Fruit fly (Drosophila melanogaster) whole organism, embryonic: ENCODE measurements around the gene CG13667.

Experiments
- Asciz ChIP-seq: fragments of 200-800 bp; sonication (Bioruptor generic); optimal IDR thresholded peaks from 2 replicates; lab custom pipeline; 2017; ENCODE audit warnings: missing biosample characterization, mild to moderate bottlenecking, missing genetic modification characterization, missing genetic modification reagents
- Awh ChIP-seq: fragments of 200-800 bp; sonication (Bioruptor generic); IDR thresholded peaks from 2 replicates; pipeline ENCODE4, ENCODE4 v1.3.6; 2022; ENCODE audit warnings: missing biosample characterization, missing genetic modification characterization
- B-H2 ChIP-seq: fragments of 200-800 bp; sonication (Bioruptor generic); optimal IDR thresholded peaks from 2 replicates; lab custom pipeline; 2018; ENCODE audit warnings: missing biosample characterization, mild to moderate bottlenecking, missing genetic modification characterization
- CG10209 ChIP-seq: fragments of 200-800 bp; sonication (Bioruptor generic); optimal IDR thresholded peaks from 3 replicates; lab custom pipeline; 2017; ENCODE audit warnings: missing biosample characterization, mild to moderate bottlenecking, missing genetic modification characterization, missing genetic modification reagents
- CG10431 ChIP-seq: fragments of 200-800 bp; sonication (Bioruptor generic); optimal IDR thresholded peaks from 3 replicates; lab custom pipeline; 2018; ENCODE audit warnings: missing biosample characterization, mild to moderate bottlenecking, missing genetic modification characterization
- CG10959 ChIP-seq: fragments of 200-800 bp; sonication (Bioruptor generic); IDR thresholded peaks from 2 replicates; pipeline ENCODE4 v1.3.6; 2022; ENCODE audit warnings: missing biosample characterization, missing genetic modification characterization
- CG11696 ChIP-seq: fragments of 200-800 bp; sonication (Bioruptor generic); IDR thresholded peaks from 2 replicates; pipeline ENCODE4 v1.3.6; 2022; ENCODE audit warnings: missing biosample characterization, missing genetic modification characterization
- CG13296 ChIP-seq: fragments of 200-800 bp; sonication (Bioruptor generic); optimal IDR thresholded peaks from 3 replicates; lab custom pipeline; 2018; ENCODE audit warnings: missing biosample characterization, mild to moderate bottlenecking, missing genetic modification characterization
- CG16815 ChIP-seq: fragments of 200-800 bp; sonication (Bioruptor generic); optimal IDR thresholded peaks from 3 replicates; lab custom pipeline; 2017; ENCODE audit warnings: missing biosample characterization, mild to moderate bottlenecking, missing genetic modification characterization
- CG17802 ChIP-seq: fragments of 200-800 bp; sonication (Bioruptor generic); optimal IDR thresholded peaks from 2 replicates; lab custom pipeline; 2018; ENCODE audit warnings: missing biosample characterization, mild to moderate bottlenecking, missing genetic modification characterization, moderate library complexity
- CG2712 ChIP-seq: fragments of 200-800 bp; optimal IDR thresholded peaks from 3 replicates; lab custom pipeline; 2019; ENCODE audit warnings: missing biosample characterization, mild to moderate bottlenecking, missing genetic modification characterization, moderate library complexity
- CG3847 ChIP-seq: fragments of 200-800 bp; sonication (Bioruptor generic); IDR thresholded peaks from 2 replicates; pipeline ENCODE4 v1.3.6; 2022; ENCODE audit warnings: missing biosample characterization, missing genetic modification characterization
- CG4617 ChIP-seq: fragments of 200-800 bp; sonication (Bioruptor generic); optimal IDR thresholded peaks from 3 replicates; lab custom pipeline; 2016; ENCODE audit warnings: missing biosample characterization, missing genetic modification characterization, borderline replicate concordance
- CG6175 ChIP-seq: fragments of 200-800 bp; sonication (Bioruptor generic); IDR thresholded peaks from 3 replicates; pipeline ENCODE4 v1.3.6; 2022; ENCODE audit warnings: missing biosample characterization, missing genetic modification characterization
- CG6791 ChIP-seq: fragments of 200-800 bp; sonication (Bioruptor generic); IDR thresholded peaks from 3 replicates; pipeline ENCODE4 v1.3.6; 2022; ENCODE audit warnings: missing biosample characterization, missing genetic modification characterization; ENCODE audit not compliant: partially characterized antibody
- CG6813 ChIP-seq: fragments of 200-800 bp; sonication (Bioruptor generic); optimal IDR thresholded peaks from 2 replicates; lab custom pipeline; 2017; ENCODE audit warnings: missing biosample characterization, missing genetic modification characterization, mild to moderate bottlenecking, moderate library complexity, missing genetic modification reagents
- CG7556 ChIP-seq: fragments of 200-800 bp; sonication (Bioruptor generic); optimal IDR thresholded peaks from 2 replicates; lab custom pipeline; 2017; ENCODE audit warnings: missing biosample characterization, mild to moderate bottlenecking, missing genetic modification characterization
- CG7745 ChIP-seq: fragments of 200-800 bp; sonication (Bioruptor generic); optimal IDR thresholded peaks from 2 replicates; lab custom pipeline; 2018; ENCODE audit warnings: missing biosample characterization, mild to moderate bottlenecking, missing genetic modification characterization, moderate library complexity
- CG7839 ChIP-seq: fragments of 200-800 bp; sonication (Bioruptor generic); optimal IDR thresholded peaks from 3 replicates; lab custom pipeline; 2018; ENCODE audit warnings: missing biosample characterization, mild to moderate bottlenecking, missing genetic modification characterization, moderate library complexity
- CG9609 ChIP-seq: fragments of 200-800 bp; sonication (Bioruptor generic); optimal IDR thresholded peaks from 3 replicates; lab custom pipeline; 2016; ENCODE audit warnings: missing biosample characterization, missing genetic modification characterization
- CkIIα-i1 ChIP-seq: fragments of 200-800 bp; sonication (Bioruptor generic); IDR thresholded peaks from 2 replicates; pipeline ENCODE4 v1.3.6; 2022; ENCODE audit warnings: missing biosample characterization, missing genetic modification characterization
- Doc2 ChIP-seq: fragments of 200-800 bp; sonication (Bioruptor generic); IDR thresholded peaks from 2 replicates; pipeline ENCODE4 v1.3.6; 2022; ENCODE audit warnings: missing biosample characterization, missing genetic modification characterization
- Gug ChIP-seq: fragments of 200-800 bp; sonication (Bioruptor generic); IDR thresholded peaks from 4 replicates; pipeline ENCODE4 v1.3.6; 2022; ENCODE audit warnings: missing biosample characterization, missing genetic modification characterization
- Max ChIP-seq: fragments of 200-800 bp; sonication (Bioruptor generic); optimal IDR thresholded peaks from 2 replicates; lab custom pipeline; 2016; ENCODE audit warnings: missing biosample characterization, mild to moderate bottlenecking, missing genetic modification characterization
- Usf ChIP-seq: fragments of 200-800 bp; sonication (Bioruptor generic); optimal IDR thresholded peaks from 2 replicates; lab custom pipeline; 2017; ENCODE audit warnings: missing genotype, missing biosample characterization, missing genetic modification characterization
- ab ChIP-seq: fragments of 200-800 bp; sonication (Bioruptor generic); optimal IDR thresholded peaks from 2 replicates; lab custom pipeline; 2016; ENCODE audit warnings: missing biosample characterization, missing genetic modification characterization
- az2 ChIP-seq: fragments of 200-800 bp; sonication (Bioruptor generic); optimal IDR thresholded peaks from 3 replicates; lab custom pipeline; 2016; ENCODE audit warnings: missing biosample characterization, missing genetic modification characterization
- bsh ChIP-seq, 2 experiments: fragments of 200-800 bp; sonication (Bioruptor generic); optimal IDR thresholded peaks; 2 replicates each; lab custom pipeline; 2017 to 2018; ENCODE audit warnings: mild to moderate bottlenecking in 2 of 2, missing biosample characterization in 2 of 2, missing genetic modification characterization in 2 of 2, moderate library complexity in 1 of 2
- chinmo ChIP-seq: fragments of 200-800 bp; sonication (Bioruptor generic); IDR thresholded peaks from 4 replicates; pipeline ENCODE4 v1.3.6; 2022; ENCODE audit warnings: missing biosample characterization, missing genetic modification characterization; ENCODE audit not compliant: partially characterized antibody
- chn ChIP-seq: fragments of 200-800 bp; sonication (Bioruptor generic); optimal IDR thresholded peaks from 2 replicates; lab custom pipeline; 2016; ENCODE audit warnings: missing biosample characterization, missing genetic modification characterization
- corto ChIP-seq: fragments of 200-800 bp; sonication (Bioruptor generic); optimal IDR thresholded peaks from 2 replicates; lab custom pipeline; 2016; ENCODE audit warnings: missing biosample characterization, mild to moderate bottlenecking, missing genetic modification characterization, moderate library complexity
- ewg ChIP-seq: fragments of 200-800 bp; sonication (Bioruptor generic); optimal IDR thresholded peaks from 3 replicates; lab custom pipeline; 2017; ENCODE audit warnings: mild to moderate bottlenecking, missing biosample characterization, missing genetic modification reagents, missing genetic modification characterization
- gce ChIP-seq: fragments of 200-800 bp; sonication (Bioruptor generic); IDR thresholded peaks from 3 replicates; pipeline ENCODE4 v1.3.6; 2022; ENCODE audit warnings: missing biosample characterization, missing genetic modification characterization
- gt ChIP-seq: fragments of 200-800 bp; sonication (Bioruptor generic); IDR thresholded peaks from 2 replicates; pipeline ENCODE4 v1.3.6; 2022; ENCODE audit warnings: missing biosample characterization, missing genetic modification characterization
- inv ChIP-seq: fragments of 200-800 bp; sonication (Bioruptor generic); IDR thresholded peaks from 2 replicates; pipeline ENCODE4 v1.3.6; 2022; ENCODE audit warnings: missing biosample characterization, missing genetic modification characterization; ENCODE audit not compliant: partially characterized antibody
- jigr1 ChIP-seq: fragments of 200-800 bp; sonication (Bioruptor generic); IDR thresholded peaks from 3 replicates; pipeline ENCODE4 v1.3.6; 2022; ENCODE audit warnings: missing biosample characterization, missing genetic modification characterization
- lab ChIP-seq: fragments of 200-800 bp; sonication (Bioruptor generic); optimal IDR thresholded peaks from 3 replicates; lab custom pipeline; 2017; ENCODE audit warnings: missing biosample characterization, missing genetic modification characterization, mild to moderate bottlenecking, moderate library complexity, missing genetic modification reagents
- lmd ChIP-seq: fragments of 200-800 bp; sonication (Bioruptor generic); IDR thresholded peaks from 2 replicates; pipeline ENCODE4 v1.3.6; 2022; ENCODE audit warnings: missing biosample characterization, missing genetic modification characterization
- mirr ChIP-seq: fragments of 200-800 bp; sonication (Bioruptor generic); optimal IDR thresholded peaks from 3 replicates; lab custom pipeline; 2018; ENCODE audit warnings: missing biosample characterization, mild to moderate bottlenecking, missing genetic modification characterization
- repo ChIP-seq: fragments of 200-800 bp; sonication (Bioruptor generic); optimal IDR thresholded peaks from 2 replicates; lab custom pipeline; 2016; ENCODE audit warnings: missing biosample characterization, missing genetic modification characterization
- sens-2 ChIP-seq: fragments of 200-800 bp; sonication (Bioruptor generic); IDR thresholded peaks from 2 replicates; pipeline ENCODE4 v1.3.6; 2022; ENCODE audit warnings: missing biosample characterization, missing genetic modification characterization
- slou ChIP-seq: fragments of 200-800 bp; sonication (Bioruptor generic); optimal IDR thresholded peaks from 3 replicates; lab custom pipeline; 2016; ENCODE audit warnings: missing biosample characterization, missing genetic modification characterization
- slp2 ChIP-seq: fragments of 200-800 bp; sonication (Bioruptor generic); optimal IDR thresholded peaks from 2 replicates; lab custom pipeline; 2016; ENCODE audit warnings: missing biosample characterization, missing genetic modification characterization
- sr ChIP-seq: fragments of 200-800 bp; sonication (Bioruptor generic); IDR thresholded peaks from 3 replicates; pipeline ENCODE4 v1.3.6; 2022; ENCODE audit warnings: missing biosample characterization, missing genetic modification characterization
- tap ChIP-seq: fragments of 200-800 bp; optimal IDR thresholded peaks from 3 replicates; lab custom pipeline; 2019; ENCODE audit warnings: missing biosample characterization, mild to moderate bottlenecking, missing genetic modification characterization, moderate library complexity
- trem ChIP-seq: fragments of 200-800 bp; optimal IDR thresholded peaks from 3 replicates; lab custom pipeline; 2019; ENCODE audit warnings: missing biosample characterization, mild to moderate bottlenecking, missing genetic modification characterization, moderate library complexity
- trh ChIP-seq: fragments of 200-800 bp; sonication (Bioruptor generic); optimal IDR thresholded peaks from 2 replicates; lab custom pipeline; 2016; ENCODE audit warnings: missing biosample characterization, missing genetic modification characterization
- unc-4 ChIP-seq: fragments of 200-800 bp; sonication (Bioruptor generic); IDR thresholded peaks from 2 replicates; pipeline ENCODE4 v1.3.6; 2022; ENCODE audit warnings: missing biosample characterization, missing genetic modification characterization; ENCODE audit not compliant: partially characterized antibody

Gene CG13667

dm6 chr3L:8441745-8442575 lies 36.7 kb downstream of the CG13667 start, which contains the start of gene Unr (continued):
- peak; percentile 76 for TF ChIP-seq slp2 (GFP tag; lab: Kevin White, UChicago)
- TF ChIP-seq lab (GFP tag; lab: Kevin White, UChicago): peak; percentile 86
- TF ChIP-seq corto (GFP tag; lab: Kevin White, UChicago): peak; percentile 71
- peak; percentile 78; the same call in 2 of the 3 replicates for TF ChIP-seq CG6175 (GFP tag; lab: Robert Waterston, UW)
- peak; percentile 81 for TF ChIP-seq CG7839 (tag; lab: Kevin White, UChicago)
- peak; percentile 61 for TF ChIP-seq ab (GFP tag; lab: Kevin White, UChicago)
- peak; percentile 63 for TF ChIP-seq trh (GFP tag; lab: Kevin White, UChicago)
- 0 out of 4 replicates have a peak, but pooled peaks have one; percentile 60 for TF ChIP-seq chinmo (GFP tag; lab: Robert Waterston, UW)
- no peak for TF ChIP-seq inv (GFP tag; lab: Robert Waterston, UW)
- TF ChIP-seq Doc2: no peak
- TF ChIP-seq lmd (GFP tag; lab: Robert Waterston, UW): peak; percentile 85
- peak; percentile 54 for TF ChIP-seq tap (tag; lab: Kevin White, UChicago)
- TF ChIP-seq Max (GFP tag; lab: Kevin White, UChicago): peak; percentile 29
- no peak for TF ChIP-seq CG17802 (tag; lab: Kevin White, UChicago)
- TF ChIP-seq trem: peak; percentile 63
- TF ChIP-seq CG13296 (GFP tag; lab: Kevin White, UChicago): peak; percentile 86
- no peak for TF ChIP-seq unc-4 (GFP tag; lab: Robert Waterston, UW)
- no peak for TF ChIP-seq sr (GFP tag; lab: Robert Waterston, UW)
- peak in 1 of 2 experiments; percentile 77 for TF ChIP-seq bsh (GFP tag; optimal IDR thresholded peaks at IDR 0.05; lab: Kevin White, UChicago)
- TF ChIP-seq CG9609 (GFP tag; lab: Kevin White, UChicago): peak; percentile 74
- TF ChIP-seq CG6791: no peak
- no peak for TF ChIP-seq jigr1 (GFP tag; lab: Robert Waterston, UW)
- peak; percentile 67 for TF ChIP-seq ewg (GFP tag; lab: Kevin White, UChicago)
- peak; percentile 88 for TF ChIP-seq chn (GFP tag; lab: Kevin White, UChicago)
- peak; percentile 69 for TF ChIP-seq repo (GFP tag; lab: Kevin White, UChicago)
- peak; percentile 91 for TF ChIP-seq B-H2 (GFP tag; lab: Kevin White, UChicago)
- peak; percentile 80 for TF ChIP-seq CG3847 (GFP tag; lab: Robert Waterston, UW)
- TF ChIP-seq mirr (GFP tag; lab: Kevin White, UChicago): no peak
- TF ChIP-seq gce (GFP tag; lab: Robert Waterston, UW): peak; percentile 74; the same call in 2 of the 3 replicates
- no peak; the same call in 1 of the 2 replicates for TF ChIP-seq gt (GFP tag; lab: Robert Waterston, UW)
- peak; percentile 36 for TF ChIP-seq Usf (GFP tag; lab: Kevin White, UChicago)
- no peak for TF ChIP-seq CG7745 (tag; lab: Kevin White, UChicago)
- peak; percentile 69 for TF ChIP-seq CG10209 (GFP tag; lab: Kevin White, UChicago)
- peak; percentile 76 for TF ChIP-seq CG6813 (GFP tag; lab: Kevin White, UChicago)
- peak; percentile 67 for TF ChIP-seq CG7556 (GFP tag; lab: Kevin White, UChicago)
- peak; percentile 71 for TF ChIP-seq CG11696
- TF ChIP-seq slou (GFP tag; lab: Kevin White, UChicago): peak; percentile 69
- TF ChIP-seq sens-2 (GFP tag; lab: Robert Waterston, UW): peak; percentile 82; the same call in 1 of the 2 replicates
- TF ChIP-seq Awh: peak; percentile 28; the same call in 1 of the 2 replicates
- no peak for TF ChIP-seq CG10959 (GFP tag; lab: Robert Waterston, UW)
- TF ChIP-seq CkIIα-i1 (GFP tag; lab: Robert Waterston, UW): no peak
- peak; percentile 82 for TF ChIP-seq CG2712 (tag; lab: Kevin White, UChicago)
- peak; percentile 95 for TF ChIP-seq Gug (GFP tag; lab: Robert Waterston, UW)
- TF ChIP-seq Asciz (GFP tag; lab: Kevin White, UChicago): peak; percentile 28
- TF ChIP-seq az2 (GFP tag; lab: Kevin White, UChicago): peak; percentile 86
- peak; percentile 70 for TF ChIP-seq CG4617
- TF ChIP-seq CG16815 (GFP tag; lab: Kevin White, UChicago): peak; percentile 42
- TF ChIP-seq CG10431 (GFP tag; lab: Kevin White, UChicago): peak; percentile 52
